Fruit fly (Drosophila melanogaster): Measurements from ENCODE around the gene Wdr81.

The Wdr81 gene

DNA sequence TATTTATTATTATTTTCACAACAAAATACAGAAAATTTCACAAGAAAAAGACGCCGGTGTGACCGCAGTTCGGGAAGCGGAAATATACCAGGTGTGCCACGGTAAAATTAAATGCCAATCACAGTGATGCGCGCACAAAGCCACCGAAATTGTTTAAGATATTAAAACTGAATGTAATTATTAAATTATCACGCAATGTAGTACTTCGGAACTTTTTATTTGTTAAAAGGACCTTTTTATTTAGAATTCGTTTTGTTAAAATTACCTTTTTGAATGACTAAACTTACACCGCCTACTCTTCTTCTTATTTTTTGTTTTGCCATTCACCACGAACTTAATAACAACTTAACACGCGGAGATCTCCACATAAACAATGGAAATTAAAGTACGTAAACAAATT lies 32.8 kb downstream of the Wdr81 start, which contains the start of the genes CG6686 and CG34163 (continued):
- TF ChIP-seq row (GFP tag; IDR thresholded peaks at IDR 0.05) (peak; percentile 69), caup (GFP tag; optimal IDR thresholded peaks at IDR 0.05; ENCODE audit: severe bottlenecking) (peak; percentile 8), Xrp1 (GFP tag; IDR thresholded peaks at IDR 0.05) (peak; percentile 27; the same call in 1 of the 2 replicates), CG2116 (GFP tag; optimal IDR thresholded peaks at IDR 0.05) (peak; percentile 63), CG12299 (tag; optimal IDR thresholded peaks at IDR 0.05) (peak; percentile 47), lbe (GFP tag; optimal IDR thresholded peaks at IDR 0.05) (no peak), Meics (GFP tag; optimal IDR thresholded peaks at IDR 0.05) (peak; percentile 47), CG6175 (GFP tag; IDR thresholded peaks at IDR 0.05) (no peak), Dip3 (GFP tag; optimal IDR thresholded peaks at IDR 0.05) (peak; percentile 56), sug (tag; optimal IDR thresholded peaks at IDR 0.05) (peak; percentile 54), Nf-YA (GFP tag; IDR thresholded peaks at IDR 0.05) (no peak), CG17361 (GFP tag; IDR thresholded peaks at IDR 0.05) (peak; percentile 61; the same call in 2 of the 3 replicates), CG12744 (GFP tag; optimal IDR thresholded peaks at IDR 0.05) (no peak), CG34376 (GFP tag; optimal IDR thresholded peaks at IDR 0.05) (peak; percentile 17), Med (GFP tag) (peak; percentile 87), zen (tag; optimal IDR thresholded peaks at IDR 0.05) (peak; percentile 44), YL-1 (GFP tag; optimal IDR thresholded peaks at IDR 0.05) (peak; percentile 94), crol (GFP tag; IDR thresholded peaks at IDR 0.05) (no peak), CG14710 (tag; optimal IDR thresholded peaks at IDR 0.05) (peak; percentile 83), CG18764 (GFP tag; optimal IDR thresholded peaks at IDR 0.05) (peak; percentile 14), Chrac-16 (GFP tag; optimal IDR thresholded peaks at IDR 0.05) (peak; percentile 33), CG4424 (GFP tag; optimal IDR thresholded peaks at IDR 0.05) (peak; percentile 25), Taf1 (GFP tag; IDR thresholded peaks at IDR 0.05) (no peak), sens (GFP tag) (peak; percentile 86), pho (GFP tag; optimal IDR thresholded peaks at IDR 0.05) (peak; percentile 53), Max (GFP tag; optimal IDR thresholded peaks at IDR 0.05) (peak; percentile 78), CG3995 (GFP tag; optimal IDR thresholded peaks at IDR 0.05) (peak; percentile 31), CG14441 (GFP tag; IDR thresholded peaks at IDR 0.05) (peak; percentile 41; the same call in 1 of the 2 replicates), CG30403 (GFP tag; optimal IDR thresholded peaks at IDR 0.05) (peak; percentile 69), CG12659 (GFP tag; optimal IDR thresholded peaks at IDR 0.05) (peak; percentile 68), Atf-2 (GFP tag; optimal IDR thresholded peaks at IDR 0.05) (peak; percentile 3), CG9727 (GFP tag; optimal IDR thresholded peaks at IDR 0.05) (peak; percentile 33), CG1647 (GFP tag; optimal IDR thresholded peaks at IDR 0.05) (peak; percentile 8), CG14050 (GFP tag; IDR thresholded peaks at IDR 0.05) (no peak), E2f2 (GFP tag; IDR thresholded peaks at IDR 0.05) (peak; percentile 64), nerfin-2 (GFP tag; IDR thresholded peaks at IDR 0.05; ENCODE audit: partially characterized antibody) (no peak), Dll (GFP tag; IDR thresholded peaks at IDR 0.05; ENCODE audit: partially characterized antibody) (0 out of 4 replicates have a peak, but pooled peaks have one; percentile 35), Oli (tag; optimal IDR thresholded peaks at IDR 0.05) (no peak), tin (GFP tag; optimal IDR thresholded peaks at IDR 0.05) (peak; percentile 17), HLH54F (GFP tag; optimal IDR thresholded peaks at IDR 0.05) (peak; percentile 42), sisA (GFP tag; IDR thresholded peaks at IDR 0.05) (peak; percentile 39; the same call in 1 of the 2 replicates), CG10543 (GFP tag; optimal IDR thresholded peaks at IDR 0.05) (peak; percentile 1), CG9797 (GFP tag; optimal IDR thresholded peaks at IDR 0.05) (peak; percentile 74), BEAF-32 (GFP tag; optimal IDR thresholded peaks at IDR 0.05) (peak; percentile 41), CG31441 (GFP tag; IDR thresholded peaks at IDR 0.05) (no peak), Sin3A (optimal IDR thresholded peaks at IDR 0.05) (peak; percentile 59), CoRest (tag; optimal IDR thresholded peaks at IDR 0.05) (peak; percentile 62), NFAT (GFP tag; IDR thresholded peaks at IDR 0.05) (no peak), dmrt11E (tag; optimal IDR thresholded peaks at IDR 0.05) (peak; percentile 35), CG3838 (GFP tag; optimal IDR thresholded peaks at IDR 0.05) (peak; percentile 7), CG8924 (tag; optimal IDR thresholded peaks at IDR 0.05) (peak; percentile 64), Ets65A (GFP tag) (peak; percentile 91)
